Fruit fly (Drosophila melanogaster) whole organism, embryonic: ENCODE data around the gene Cyt-c-d.

Experiments
- Bgb ChIP-seq: fragments of 200-800 bp; sonication (Bioruptor generic); IDR thresholded peaks from 2 replicates; pipeline ENCODE4 v1.3.6; 2022; ENCODE audit warnings: missing biosample characterization, missing genetic modification characterization; ENCODE audit not compliant: partially characterized antibody
- CG10147 ChIP-seq: fragments of 200-800 bp; sonication (Bioruptor generic); optimal IDR thresholded peaks from 2 replicates; lab custom pipeline; 2019; ENCODE audit warnings: missing biosample characterization, mild to moderate bottlenecking, missing genetic modification characterization, moderate library complexity
- CG10274 ChIP-seq: fragments of 200-800 bp; sonication (Bioruptor generic); optimal IDR thresholded peaks from 3 replicates; lab custom pipeline; 2017; ENCODE audit warnings: missing biosample characterization, mild to moderate bottlenecking, missing genetic modification characterization
- CG10565 ChIP-seq: fragments of 200-800 bp; sonication (Bioruptor generic); optimal IDR thresholded peaks from 3 replicates; lab custom pipeline; 2016; ENCODE audit warnings: missing biosample characterization, mild to moderate bottlenecking, missing genetic modification characterization
- CG12104 ChIP-seq: fragments of 200-800 bp; sonication (Bioruptor generic); optimal IDR thresholded peaks from 3 replicates; lab custom pipeline; 2016; ENCODE audit warnings: missing biosample characterization, missing genetic modification characterization
- CG1233 ChIP-seq: fragments of 200-800 bp; sonication (Bioruptor generic); optimal IDR thresholded peaks from 4 replicates; lab custom pipeline; 2018; ENCODE audit warnings: missing biosample characterization, mild to moderate bottlenecking, missing genetic modification characterization
- CG13424 ChIP-seq: fragments of 200-800 bp; sonication (Bioruptor generic); optimal IDR thresholded peaks from 2 replicates; lab custom pipeline; 2019; ENCODE audit warnings: missing biosample characterization, mild to moderate bottlenecking, missing genetic modification characterization, moderate library complexity
- CG13624 ChIP-seq: fragments of 200-800 bp; sonication (Bioruptor generic); optimal IDR thresholded peaks from 2 replicates; lab custom pipeline; 2016; ENCODE audit warnings: missing biosample characterization, missing genetic modification characterization
- CG14965 ChIP-seq: fragments of 200-800 bp; sonication (Bioruptor generic); optimal IDR thresholded peaks from 2 replicates; lab custom pipeline; 2016; ENCODE audit warnings: missing biosample characterization, missing genetic modification characterization, borderline replicate concordance
- CG1832 ChIP-seq: fragments of 200-800 bp; sonication (Bioruptor generic); optimal IDR thresholded peaks from 2 replicates; lab custom pipeline; 2017; ENCODE audit warnings: missing biosample characterization, mild to moderate bottlenecking, missing genetic modification characterization, inconsistent platforms
- CG33213 ChIP-seq: fragments of 200-800 bp; sonication (Bioruptor generic); optimal IDR thresholded peaks from 3 replicates; lab custom pipeline; 2016; ENCODE audit warnings: missing biosample characterization, missing genetic modification characterization
- CG34224 ChIP-seq: fragments of 200-800 bp; sonication (Bioruptor generic); IDR thresholded peaks from 3 replicates; pipeline ENCODE4 v1.3.6; 2022; ENCODE audit warnings: missing biosample characterization, missing genetic modification characterization; ENCODE audit not compliant: partially characterized antibody
- CG34422 ChIP-seq: fragments of 200-800 bp; sonication (Bioruptor generic); IDR thresholded peaks from 3 replicates; pipeline ENCODE4 v1.3.6; 2022; ENCODE audit warnings: missing biosample characterization, missing genetic modification characterization
- CG4404 ChIP-seq: fragments of 200-800 bp; sonication (Bioruptor generic); IDR thresholded peaks from 2 replicates; pipeline ENCODE4 v1.3.6; 2022; ENCODE audit warnings: missing biosample characterization, missing genetic modification characterization
- CG4617 ChIP-seq: fragments of 200-800 bp; sonication (Bioruptor generic); optimal IDR thresholded peaks from 3 replicates; lab custom pipeline; 2016; ENCODE audit warnings: missing biosample characterization, missing genetic modification characterization, borderline replicate concordance
- CG5953 ChIP-seq: fragments of 200-800 bp; sonication (Bioruptor generic); IDR thresholded peaks from 2 replicates; pipeline ENCODE4 v1.3.6; 2022; ENCODE audit warnings: missing biosample characterization, missing genetic modification characterization
- CG6254 ChIP-seq: fragments of 200-800 bp; sonication (Bioruptor generic); optimal IDR thresholded peaks from 3 replicates; lab custom pipeline; 2017; ENCODE audit warnings: mild to moderate bottlenecking, missing biosample characterization, missing genetic modification reagents, missing genetic modification characterization
- CG6765 ChIP-seq: fragments of 200-800 bp; sonication (Bioruptor generic); optimal IDR thresholded peaks from 3 replicates; lab custom pipeline; 2017; ENCODE audit warnings: missing biosample characterization, mild to moderate bottlenecking, missing genetic modification characterization
- CG6813 ChIP-seq: fragments of 200-800 bp; sonication (Bioruptor generic); optimal IDR thresholded peaks from 2 replicates; lab custom pipeline; 2017; ENCODE audit warnings: missing biosample characterization, missing genetic modification characterization, mild to moderate bottlenecking, moderate library complexity, missing genetic modification reagents
- CG6854 ChIP-seq: fragments of 200-800 bp; sonication (Bioruptor generic); optimal IDR thresholded peaks from 3 replicates; lab custom pipeline; 2017; ENCODE audit warnings: missing biosample characterization, mild to moderate bottlenecking, missing genetic modification characterization
- CG9797 ChIP-seq: fragments of 200-800 bp; sonication (Bioruptor generic); optimal IDR thresholded peaks from 3 replicates; lab custom pipeline; 2018; ENCODE audit warnings: missing biosample characterization, mild to moderate bottlenecking, missing genetic modification characterization
- CoRest ChIP-seq: fragments of 200-800 bp; sonication (Bioruptor generic); optimal IDR thresholded peaks from 3 replicates; lab custom pipeline; 2018; ENCODE audit warnings: missing biosample characterization, mild to moderate bottlenecking, missing genetic modification characterization, moderate library complexity
- D19A ChIP-seq: fragments of 200-800 bp; optimal IDR thresholded peaks from 3 replicates; lab custom pipeline; 2019; ENCODE audit warnings: missing biosample characterization, mild to moderate bottlenecking, missing genetic modification characterization, moderate library complexity
- E2f2 ChIP-seq: fragments of 200-800 bp; sonication (Bioruptor generic); IDR thresholded peaks from 2 replicates; pipeline ENCODE4 v1.3.6; 2022; ENCODE audit warnings: missing biosample characterization, missing genetic modification characterization
- Med ChIP-seq: fragments of 200-800 bp; sonication (Bioruptor generic); peaks from one replicate; lab custom pipeline; 2016; ENCODE audit warnings: missing biosample characterization, missing genetic modification characterization, mild to moderate bottlenecking, inconsistent platforms, moderate library complexity
- Nf-YC ChIP-seq: fragments of 200-800 bp; optimal IDR thresholded peaks from 3 replicates; lab custom pipeline; 2019; ENCODE audit warnings: missing biosample characterization, mild to moderate bottlenecking, missing genetic modification characterization, moderate library complexity
- Rfx ChIP-seq: fragments of 200-800 bp; sonication (Bioruptor generic); IDR thresholded peaks from 2 replicates; pipeline ENCODE4 v1.3.6; 2022; ENCODE audit warnings: missing biosample characterization, missing genetic modification characterization
- Scr ChIP-seq: fragments of 200-800 bp; sonication (Bioruptor generic); IDR thresholded peaks from 2 replicates; pipeline ENCODE4 v1.3.6; 2022; ENCODE audit warnings: missing biosample characterization, missing genetic modification characterization; ENCODE audit not compliant: partially characterized antibody
- Sin3A ChIP-seq: fragments of >200 bp; optimal IDR thresholded peaks from 2 replicates; lab custom pipeline; 2018
- Sry-δ ChIP-seq: fragments of 200-800 bp; sonication (Bioruptor generic); optimal IDR thresholded peaks from 2 replicates; lab custom pipeline; 2016; ENCODE audit warnings: missing biosample characterization, missing genetic modification characterization
- ato ChIP-seq: fragments of 200-800 bp; sonication (Bioruptor generic); IDR thresholded peaks from 2 replicates; pipeline ENCODE4 v1.3.6; 2022; ENCODE audit warnings: missing biosample characterization, missing genetic modification characterization; ENCODE audit not compliant: partially characterized antibody
- chm ChIP-seq: fragments of 200-800 bp; sonication (Bioruptor generic); IDR thresholded peaks from 2 replicates; pipeline ENCODE4 v1.3.6; 2022; ENCODE audit warnings: missing biosample characterization, missing genetic modification characterization
- crol ChIP-seq: fragments of 200-800 bp; sonication (Bioruptor generic); IDR thresholded peaks from 2 replicates; pipeline ENCODE4 v1.3.6; 2022; ENCODE audit warnings: missing biosample characterization, missing genetic modification characterization
- eve ChIP-seq, 2 experiments: fragments of >200 bp; optimal IDR thresholded peaks; 2 replicates each; lab custom pipeline; 2017; ENCODE audit warnings: missing biosample characterization in 2 of 2, missing genetic modification characterization in 2 of 2
- grau ChIP-seq: fragments of 200-800 bp; optimal IDR thresholded peaks from 3 replicates; lab custom pipeline; 2019; ENCODE audit warnings: missing biosample characterization, mild to moderate bottlenecking, missing genetic modification characterization, moderate library complexity
- hb ChIP-seq: fragments of 200-800 bp; sonication (Bioruptor generic); IDR thresholded peaks from 3 replicates; pipeline ENCODE4 v1.3.6; 2022; ENCODE audit warnings: missing biosample characterization, missing genetic modification characterization; ENCODE audit not compliant: partially characterized antibody
- lbe ChIP-seq: fragments of 200-800 bp; sonication (Bioruptor generic); optimal IDR thresholded peaks from 2 replicates; lab custom pipeline; 2016; ENCODE audit warnings: missing biosample characterization, mild to moderate bottlenecking, missing genetic modification characterization
- mirr ChIP-seq: fragments of 200-800 bp; sonication (Bioruptor generic); optimal IDR thresholded peaks from 3 replicates; lab custom pipeline; 2018; ENCODE audit warnings: missing biosample characterization, mild to moderate bottlenecking, missing genetic modification characterization
- pfk ChIP-seq: fragments of 200-800 bp; sonication (Bioruptor generic); optimal IDR thresholded peaks from 2 replicates; lab custom pipeline; 2018; ENCODE audit warnings: missing biosample characterization, mild to moderate bottlenecking, missing genetic modification characterization, moderate library complexity
- prd ChIP-seq, 3 experiments: fragments of >200 bp in 2 of 3; fragments of 200-800 bp in 1 of 3; sonication (Bioruptor generic) in 1 of 3; optimal IDR thresholded peaks in 2 of 3; IDR thresholded peaks in 1 of 3; 2 replicates in 2 of 3; 3 replicates in 1 of 3; pipeline versions ENCODE4 v1.3.6 to Lab custom; 2017 to 2022; ENCODE audit warnings: missing biosample characterization in 1 of 3, missing genetic modification characterization in 1 of 3
- pzg ChIP-seq: fragments of 200-800 bp; sonication (Bioruptor generic); optimal IDR thresholded peaks from 3 replicates; lab custom pipeline; 2018; ENCODE audit warnings: missing biosample characterization, mild to moderate bottlenecking, missing genetic modification characterization, moderate library complexity
- shn ChIP-seq: fragments of 200-800 bp; sonication (Bioruptor generic); optimal IDR thresholded peaks from 3 replicates; lab custom pipeline; 2016; ENCODE audit warnings: missing biosample characterization, missing genetic modification characterization
- sna ChIP-seq: fragments of 200-800 bp; sonication (Bioruptor generic); IDR thresholded peaks from 2 replicates; pipeline ENCODE4 v1.3.6; 2022; ENCODE audit warnings: missing biosample characterization, missing genetic modification characterization; ENCODE audit not compliant: partially characterized antibody
- stwl ChIP-seq: fragments of 200-800 bp; sonication (Bioruptor generic); optimal IDR thresholded peaks from 3 replicates; lab custom pipeline; 2018; ENCODE audit warnings: missing biosample characterization, mild to moderate bottlenecking, missing genetic modification characterization, moderate library complexity
- tgo ChIP-seq: fragments of 200-800 bp; sonication (Bioruptor generic); IDR thresholded peaks from 3 replicates; pipeline ENCODE4 v1.3.6; 2022; ENCODE audit warnings: missing biosample characterization, missing genetic modification characterization

Gene Cyt-c-d

dm6 chr2L:16727578-16728023, 11.9 kb downstream of the Cyt-c-d start, which contains the start of gene VhaSFD (continued):
- TF ChIP-seq grau (tag; lab: Kevin White, UChicago) = peak; percentile 42
- TF ChIP-seq hb (GFP tag; lab: Robert Waterston, UW) = peak; percentile 50; the same call in 1 of the 3 replicates
- TF ChIP-seq CG12104 (GFP tag; lab: Kevin White, UChicago) = no peak
- TF ChIP-seq chm (GFP tag; lab: Robert Waterston, UW) = peak; percentile 63; the same call in 1 of the 2 replicates
- no peak for TF ChIP-seq CG1832 (GFP tag; lab: Kevin White, UChicago)
- peak; percentile 71 for TF ChIP-seq sna
- peak; percentile 72 for TF ChIP-seq CG34224 (GFP tag; lab: Robert Waterston, UW)
- peak; percentile 23 for TF ChIP-seq Sry-δ (GFP tag; lab: Kevin White, UChicago)
- no peak for TF ChIP-seq CG4404 (GFP tag; lab: Robert Waterston, UW)
- peak; percentile 65 for TF ChIP-seq D19A (tag; lab: Kevin White, UChicago)
- peak; percentile 5 for TF ChIP-seq CG1233
- TF ChIP-seq CG4617 (GFP tag; lab: Kevin White, UChicago) = peak; percentile 71
- TF ChIP-seq CG6765 (GFP tag; lab: Kevin White, UChicago) = peak; percentile 62
- no peak for TF ChIP-seq CG10565 (GFP tag; lab: Kevin White, UChicago)
- peak; percentile 49 for TF ChIP-seq Scr
- no peak for TF ChIP-seq CG14965 (GFP tag; lab: Kevin White, UChicago)
- peak; percentile 76 for TF ChIP-seq Med
- TF ChIP-seq lbe = peak; percentile 61
- TF ChIP-seq tgo = no peak
- peak; percentile 85 for TF ChIP-seq pzg (GFP tag; lab: Kevin White, UChicago)
- peak; percentile 60 for TF ChIP-seq CG6854 (GFP tag; lab: Kevin White, UChicago)
- no peak for TF ChIP-seq CG6813 (GFP tag; lab: Kevin White, UChicago)
- TF ChIP-seq CG33213 (GFP tag; lab: Kevin White, UChicago) = no peak
- TF ChIP-seq ato (GFP tag; lab: Robert Waterston, UW) = peak; percentile 47; the same call in 1 of the 2 replicates
- TF ChIP-seq CG10274 = no peak
- peak; percentile 19 for TF ChIP-seq CG10147 (GFP tag; lab: Kevin White, UChicago)
- peak; percentile 56 for TF ChIP-seq CG9797 (GFP tag; lab: Kevin White, UChicago)
- TF ChIP-seq mirr (GFP tag; lab: Kevin White, UChicago) = peak; percentile 33
- TF ChIP-seq Nf-YC = peak; percentile 36
- peak; percentile 40 for TF ChIP-seq CG13624 (GFP tag; lab: Kevin White, UChicago)
- no peak for TF ChIP-seq eve (GFP tag; optimal IDR thresholded peaks at IDR 0.05; lab: Kevin White, UChicago)
- TF ChIP-seq CoRest = peak; percentile 48
- peak; percentile 71; the same call in 1 of the 3 replicates for TF ChIP-seq CG34422 (GFP tag; lab: Robert Waterston, UW)
- peak; percentile 5 for TF ChIP-seq CG13424
- no peak for TF ChIP-seq CG6254 (GFP tag; lab: Kevin White, UChicago)
- TF ChIP-seq Rfx (GFP tag; lab: Robert Waterston, UW) = peak; percentile 59; the same call in 1 of the 2 replicates
- TF ChIP-seq crol (GFP tag; lab: Robert Waterston, UW) = peak; percentile 91
- TF ChIP-seq CG5953 (GFP tag; lab: Robert Waterston, UW) = no peak
- no peak for TF ChIP-seq Sin3A (lab: Kevin White, UChicago)
- TF ChIP-seq prd (optimal IDR thresholded peaks at IDR 0.05; lab: Kevin White, UChicago) = no peak
- 0 out of 3 replicates have a peak, but pooled peaks have one; percentile 5 for TF ChIP-seq prd (GFP tag; IDR thresholded peaks at IDR 0.05; lab: Robert Waterston, UW)
- TF ChIP-seq shn (GFP tag; lab: Kevin White, UChicago) = no peak
- TF ChIP-seq E2f2 (GFP tag; lab: Robert Waterston, UW) = peak; percentile 75
- TF ChIP-seq stwl (tag; lab: Kevin White, UChicago) = peak; percentile 84
- TF ChIP-seq pfk (GFP tag; lab: Kevin White, UChicago) = no peak
- peak; percentile 83 for TF ChIP-seq Bgb (GFP tag; lab: Robert Waterston, UW)
